Fruit fly (Drosophila melanogaster): ENCODE results near the gene CG6006.

DNA sequence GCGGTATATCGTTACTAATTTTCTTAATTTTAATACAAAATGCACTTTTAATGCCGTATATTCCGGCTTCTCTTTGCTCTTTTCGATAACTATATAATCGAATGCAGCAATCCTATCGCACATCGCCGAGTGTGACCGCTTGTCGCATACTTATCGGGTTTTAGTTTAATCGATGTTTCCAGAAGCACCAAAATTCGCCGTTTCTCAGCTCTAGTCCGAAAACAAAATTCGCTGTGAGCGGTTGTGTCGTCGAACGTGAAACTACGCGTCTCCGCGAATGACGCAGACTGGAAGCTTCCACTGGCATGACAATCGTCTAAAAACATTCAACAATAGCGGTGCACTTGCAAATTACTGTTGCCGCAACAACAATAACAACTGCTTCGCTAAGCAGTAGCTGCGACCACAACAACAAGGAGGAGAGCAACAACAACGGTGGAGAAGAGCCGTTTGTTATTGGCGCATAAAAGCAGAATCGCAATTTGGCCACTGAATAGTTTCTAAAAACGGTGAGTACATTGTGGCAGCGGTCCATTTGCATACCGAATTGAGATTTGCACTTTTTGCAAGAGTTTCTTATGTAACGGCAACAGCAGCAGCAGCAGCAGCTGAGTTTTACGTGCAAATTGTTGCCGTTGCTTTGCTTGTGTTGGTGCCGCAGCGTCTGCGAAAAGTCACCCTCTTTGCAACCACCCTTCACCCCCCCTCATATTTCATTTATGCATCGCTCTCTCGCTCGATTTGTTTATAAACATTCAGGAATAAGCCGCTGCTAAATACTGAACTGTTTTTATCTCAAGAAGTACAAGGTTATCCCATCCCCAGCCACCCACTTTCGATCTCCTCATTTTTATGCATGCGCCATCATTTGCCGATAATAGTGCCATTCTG lies 32.3 kb downstream of the CG6006 start, which contains the start of gene sra:
- TF ChIP-seq Sin3A (optimal IDR thresholded peaks at IDR 0.05) (no peak), insv (optimal IDR thresholded peaks at IDR 0.05) (no peak)
